Fruit fly (Drosophila melanogaster): ENCODE measurements around the gene Nup205.
A peak's percentile ranks its signal among the peaks of the same experiment; 100 is the strongest.

The Nup205 gene

DNA sequence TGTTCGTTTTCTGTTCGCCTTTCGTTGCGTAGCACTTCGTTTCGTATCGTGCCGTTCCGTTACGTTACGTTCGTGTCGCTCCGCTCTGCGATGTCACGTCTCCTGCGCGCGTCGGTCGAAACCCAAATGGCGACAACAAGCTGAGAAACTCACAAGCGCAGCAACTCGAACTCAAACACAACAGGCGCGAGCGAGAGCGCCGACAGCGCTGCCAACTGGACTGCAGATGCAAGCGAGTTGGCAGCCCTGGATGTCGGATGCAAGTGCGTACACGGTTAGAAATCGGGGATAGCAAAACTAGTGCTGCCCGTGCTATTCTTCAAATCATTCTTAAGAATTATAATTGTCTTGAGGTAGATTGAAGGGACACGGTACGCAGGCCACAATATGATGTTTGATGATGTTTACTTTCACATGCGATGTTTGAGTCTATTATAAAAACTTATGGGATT is 3.6 kb upstream of the Nup205 start (continued):
- TF ChIP-seq CG10209 (GFP tag; optimal IDR thresholded peaks at IDR 0.05) (peak; percentile 64), CG17912 (GFP tag; optimal IDR thresholded peaks at IDR 0.05) (peak; percentile 22), Nf-YA (GFP tag; IDR thresholded peaks at IDR 0.05) (0 out of 2 replicates have a peak, but pooled peaks have one; percentile 50), tup (GFP tag; optimal IDR thresholded peaks at IDR 0.05) (peak; percentile 35)

DNA sequence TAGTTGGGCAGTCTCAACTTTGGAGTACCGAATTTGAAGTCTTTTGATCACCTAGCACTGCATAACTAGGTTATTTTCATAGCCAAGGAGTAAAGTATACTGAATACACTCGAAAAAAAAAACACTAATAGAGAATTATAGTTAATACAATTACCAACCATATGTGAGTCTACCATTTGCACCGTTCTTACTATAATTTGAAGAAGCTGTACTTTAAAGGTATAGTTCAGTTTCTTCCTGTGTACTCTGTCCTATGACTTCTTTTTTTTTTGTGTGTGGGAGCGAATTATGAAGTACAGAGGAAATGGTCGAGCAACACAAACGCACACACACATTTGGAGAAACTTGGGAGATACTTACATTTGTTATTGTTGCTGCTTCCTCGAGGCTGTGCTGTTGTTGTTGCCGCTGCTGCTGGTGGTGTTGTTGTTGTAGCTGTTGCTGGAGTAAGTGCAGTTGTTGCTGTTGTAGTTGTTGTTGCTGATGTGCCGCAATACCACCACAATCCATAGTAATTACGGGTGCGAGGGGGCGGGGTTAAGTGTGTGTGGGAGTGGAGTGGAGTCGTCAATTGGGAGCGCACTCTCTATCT is 1.4 kb upstream of the Nup205 start:
- peak; percentile 78 for TF ChIP-seq CG11695 (GFP tag; IDR thresholded peaks at IDR 0.05)
- TF ChIP-seq trh (GFP tag; optimal IDR thresholded peaks at IDR 0.05) = peak; percentile 75
- peak; percentile 89 for TF ChIP-seq CG33213 (GFP tag; optimal IDR thresholded peaks at IDR 0.05)
- TF ChIP-seq Dp (GFP tag; optimal IDR thresholded peaks at IDR 0.05) = no peak
- TF ChIP-seq Atf-2 (GFP tag; optimal IDR thresholded peaks at IDR 0.05) = peak; percentile 93
- TF ChIP-seq Dip3 (GFP tag; optimal IDR thresholded peaks at IDR 0.05) = peak; percentile 68
- no peak for TF ChIP-seq yki (optimal IDR thresholded peaks at IDR 0.05)
- peak; percentile 83 for TF ChIP-seq mam (GFP tag; optimal IDR thresholded peaks at IDR 0.05)
- peak; percentile 95 for TF ChIP-seq oc (tag; optimal IDR thresholded peaks at IDR 0.05)
- peak; percentile 90 for TF ChIP-seq CG10462 (GFP tag; optimal IDR thresholded peaks at IDR 0.05)
- TF ChIP-seq kay (GFP tag; optimal IDR thresholded peaks at IDR 0.05) = peak; percentile 80
- no peak for TF ChIP-seq CG6791 (GFP tag; IDR thresholded peaks at IDR 0.05; ENCODE audit: partially characterized antibody)
- peak; percentile 90 for TF ChIP-seq bab2 (GFP tag; optimal IDR thresholded peaks at IDR 0.05)
- TF ChIP-seq dpn (GFP tag; optimal IDR thresholded peaks at IDR 0.05) = peak; percentile 89 to 91
- TF ChIP-seq gfzf (GFP tag; optimal IDR thresholded peaks at IDR 0.05) = no peak
- TF ChIP-seq Six4 (GFP tag; optimal IDR thresholded peaks at IDR 0.05) = peak; percentile 92
- TF ChIP-seq sqz (GFP tag; optimal IDR thresholded peaks at IDR 0.05) = peak; percentile 73
- peak; percentile 55 for TF ChIP-seq CG18011 (GFP tag; optimal IDR thresholded peaks at IDR 0.05)
- TF ChIP-seq Abd-B (GFP tag; optimal IDR thresholded peaks at IDR 0.05) = peak; percentile 88
- TF ChIP-seq abd-A (tag; optimal IDR thresholded peaks at IDR 0.05) = no peak
- TF ChIP-seq Gug (GFP tag; IDR thresholded peaks at IDR 0.05) = peak; percentile 78
- TF ChIP-seq CG18476 (GFP tag; optimal IDR thresholded peaks at IDR 0.05) = peak; percentile 76
- peak; percentile 50 for TF ChIP-seq Sry-δ (GFP tag; optimal IDR thresholded peaks at IDR 0.05)
- TF ChIP-seq CG2199 (GFP tag; IDR thresholded peaks at IDR 0.05) = peak; percentile 91
- TF ChIP-seq maf-S (GFP tag; optimal IDR thresholded peaks at IDR 0.05) = peak; percentile 81
- TF ChIP-seq CG4328 (GFP tag; optimal IDR thresholded peaks at IDR 0.05) = peak; percentile 50
- no peak for TF ChIP-seq B-H2 (GFP tag; optimal IDR thresholded peaks at IDR 0.05)
- TF ChIP-seq Mes4 (GFP tag; optimal IDR thresholded peaks at IDR 0.05) = peak; percentile 91
- peak; percentile 85 for TF ChIP-seq Awh (GFP tag; IDR thresholded peaks at IDR 0.05)
- TF ChIP-seq CG10959 (GFP tag; IDR thresholded peaks at IDR 0.05) = peak; percentile 94
- peak; percentile 62 for TF ChIP-seq aop (GFP tag; IDR thresholded peaks at IDR 0.05)
- TF ChIP-seq CG15696 (tag; optimal IDR thresholded peaks at IDR 0.05) = peak; percentile 92
- peak; percentile 47 for TF ChIP-seq Ets97D (GFP tag; optimal IDR thresholded peaks at IDR 0.05)
- peak; percentile 85 for TF ChIP-seq CG12659 (GFP tag; optimal IDR thresholded peaks at IDR 0.05)
- TF ChIP-seq Hand (GFP tag; optimal IDR thresholded peaks at IDR 0.05) = no peak
- peak; percentile 52 for TF ChIP-seq klu (GFP tag; IDR thresholded peaks at IDR 0.05)
- peak; percentile 70 for TF ChIP-seq nom (GFP tag; optimal IDR thresholded peaks at IDR 0.05)
- TF ChIP-seq unc-4 (GFP tag; IDR thresholded peaks at IDR 0.05; ENCODE audit: partially characterized antibody) = no peak
- peak; percentile 82 for TF ChIP-seq Elba2 (GFP tag; optimal IDR thresholded peaks at IDR 0.05)
- TF ChIP-seq zfh2 (GFP tag; optimal IDR thresholded peaks at IDR 0.05) = peak; percentile 26
- peak; percentile 33 for TF ChIP-seq CG7928 (GFP tag; optimal IDR thresholded peaks at IDR 0.05)
- TF ChIP-seq Hmx (GFP tag; optimal IDR thresholded peaks at IDR 0.05) = peak; percentile 63
- TF ChIP-seq Side (GFP tag; optimal IDR thresholded peaks at IDR 0.05) = peak; percentile 87
- TF ChIP-seq MTF-1 (GFP tag; optimal IDR thresholded peaks at IDR 0.05; ENCODE audit: borderline replicate concordance) = peak; percentile 81
- no peak for TF ChIP-seq Doc2 (GFP tag; IDR thresholded peaks at IDR 0.05)

Data from whole organism, embryonic.